Worm (Caenorhabditis elegans) whole organism, early embryonic: ENCODE results near the gene pkc-3.
A peak's percentile ranks its signal among the peaks of the same experiment; 100 is the strongest.

Source experiments
- F13C5.2 ChIP-seq: sonication (generic microtip); optimal IDR thresholded peaks from 2 replicates; lab custom pipeline; 2017; ENCODE audit warnings: mild to moderate bottlenecking, missing genetic modification characterization, inconsistent platforms, missing compliant biosample characterization
- aly-1 ChIP-seq: sonication (generic microtip); optimal IDR thresholded peaks from 2 replicates; lab custom pipeline; 2016; ENCODE audit warnings: missing genetic modification characterization, missing compliant biosample characterization
- ama-1 ChIP-seq: fragments of 150-350 bp; optimal IDR thresholded peaks from 2 replicates; lab custom pipeline; 2014
- ceh-36 ChIP-seq: sonication (generic microtip); optimal IDR thresholded peaks from 2 replicates; lab custom pipeline; 2016; ENCODE audit warnings: missing genetic modification characterization, inconsistent platforms, missing compliant biosample characterization
- ets-7 ChIP-seq: sonication (generic microtip); optimal IDR thresholded peaks from 2 replicates; lab custom pipeline; 2016; ENCODE audit warnings: missing genotype, missing genetic modification characterization, missing compliant biosample characterization
- flt-1 ChIP-seq: fragments of 200-800 bp; sonication (Bioruptor generic); IDR thresholded peaks from 2 replicates; pipeline ENCODE4 v1.3.6; 2022; ENCODE audit warnings: missing genetic modification characterization, missing compliant biosample characterization
- hmbx-1 ChIP-seq: sonication (generic microtip); optimal IDR thresholded peaks from 2 replicates; lab custom pipeline; 2016; ENCODE audit warnings: mild to moderate bottlenecking, missing genetic modification characterization, missing compliant biosample characterization
- hnd-1 ChIP-seq: sonication (generic microtip); optimal IDR thresholded peaks from 2 replicates; lab custom pipeline; 2016; ENCODE audit warnings: missing genetic modification characterization, missing compliant biosample characterization
- pes-1 ChIP-seq: fragments of 200-800 bp; sonication (Bioruptor generic); IDR thresholded peaks from 2 replicates; pipeline ENCODE4 v1.3.6; 2022; ENCODE audit warnings: missing genetic modification reagents, missing genetic modification characterization, missing compliant biosample characterization
- sea-1 ChIP-seq: fragments of 200-800 bp; sonication (Bioruptor generic); conservative IDR thresholded peaks from 2 replicates; pipeline ENCODE4 v1.3.6; 2022; ENCODE audit warnings: missing genetic modification characterization, missing compliant biosample characterization
- tra-4 ChIP-seq: sonication (generic microtip); optimal IDR thresholded peaks from 2 replicates; lab custom pipeline; 2017; ENCODE audit warnings: missing genetic modification characterization, missing compliant biosample characterization

DNA sequence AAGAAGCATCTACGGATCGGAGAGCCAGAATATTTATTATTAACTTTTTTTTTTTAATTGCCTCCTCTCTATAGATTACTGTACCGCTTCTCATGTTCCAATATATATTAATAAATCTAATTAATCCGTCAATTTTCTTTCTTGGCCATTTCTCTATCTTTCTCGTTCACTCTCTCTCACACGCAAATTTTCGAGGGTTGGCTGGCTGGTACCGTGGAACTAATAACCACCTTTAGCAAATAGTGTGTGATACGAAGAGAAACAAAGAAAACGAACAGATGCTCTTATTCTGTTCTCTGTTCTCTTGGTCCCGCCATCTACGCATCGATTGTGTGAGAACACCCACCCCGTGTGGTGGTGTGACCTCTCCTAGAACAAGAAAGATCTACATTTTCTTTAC lies 38.5 kb downstream of the pkc-3 start:
- no peak for TF ChIP-seq pes-1
- TF ChIP-seq ama-1 (lab: Kevin White, UChicago), result no peak
- no peak for TF ChIP-seq tra-4 (tag; lab: Kevin White, UChicago)
- no peak for TF ChIP-seq F13C5.2 (tag; lab: Kevin White, UChicago)
- TF ChIP-seq aly-1, result no peak
- no peak for TF ChIP-seq ceh-36 (tag; lab: Kevin White, UChicago)
- TF ChIP-seq flt-1 (GFP tag; lab: Robert Waterston, UW), result peak; percentile 3; the same call in 1 of the 2 replicates
- 0 out of 2 replicates have a peak, but pooled peaks have one; percentile 10 for TF ChIP-seq sea-1 (GFP tag; lab: Robert Waterston, UW)
- no peak for TF ChIP-seq hnd-1 (tag; lab: Kevin White, UChicago)
- no peak for TF ChIP-seq hmbx-1 (tag; lab: Kevin White, UChicago)
- TF ChIP-seq ets-7 (tag; lab: Kevin White, UChicago), result no peak
